Worm (Caenorhabditis elegans): Measurements from ENCODE around the gene srw-113.

DNA sequence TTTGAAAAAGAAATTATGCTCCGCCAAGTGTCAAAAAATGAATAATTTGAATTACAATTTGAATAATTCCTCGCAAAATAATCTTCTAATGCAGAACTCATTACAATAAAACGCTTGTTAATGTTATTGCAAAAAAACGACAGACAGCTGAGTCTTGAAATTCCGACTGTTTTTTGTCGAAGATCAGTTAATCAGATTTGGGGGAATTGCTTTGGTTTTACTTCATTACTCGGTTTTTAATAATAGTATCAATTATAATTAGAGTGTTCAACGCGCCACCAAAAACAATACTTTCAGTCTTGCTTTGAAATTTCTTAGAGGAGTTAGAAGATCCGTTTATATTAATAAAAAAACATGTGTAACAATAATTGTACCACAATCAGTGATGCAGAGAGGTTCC lies 45.0 kb downstream of the srw-113 start, which contains the start of gene srh-122:
- TF ChIP-seq ref-1 (GFP tag; conservative IDR thresholded peaks at IDR 0.05) = no peak
- no peak for TF ChIP-seq flt-1 (GFP tag; IDR thresholded peaks at IDR 0.05)
- no peak for TF ChIP-seq med-1 (GFP tag; optimal IDR thresholded peaks at IDR 0.05; ENCODE audit: insufficient read depth)
- no peak for TF ChIP-seq tab-1 (GFP tag; IDR thresholded peaks at IDR 0.05)
- no peak for TF ChIP-seq ztf-29 (GFP tag; IDR thresholded peaks at IDR 0.05)
- TF ChIP-seq klf-2 (GFP tag; conservative IDR thresholded peaks at IDR 0.05) = no peak
- TF ChIP-seq cog-1 (tag; optimal IDR thresholded peaks at IDR 0.05) = no peak

Measured in whole organism, midembryonic.